Fruit fly (Drosophila melanogaster) whole organism, embryonic: ENCODE data around the gene mRpL30.

Experiments
- Ada2b ChIP-seq: fragments of 200-800 bp; sonication (Bioruptor generic); IDR thresholded peaks from 2 replicates; pipeline ENCODE4 v1.3.6; 2022; ENCODE audit warnings: missing biosample characterization, missing genetic modification characterization
- Awh ChIP-seq: fragments of 200-800 bp; sonication (Bioruptor generic); IDR thresholded peaks from 2 replicates; pipeline ENCODE4, ENCODE4 v1.3.6; 2022; ENCODE audit warnings: missing biosample characterization, missing genetic modification characterization
- C15 ChIP-seq: fragments of 200-800 bp; sonication (Bioruptor generic); IDR thresholded peaks from 3 replicates; pipeline ENCODE4 v1.3.6; 2022; ENCODE audit warnings: missing biosample characterization, missing genetic modification characterization
- CG12942 ChIP-seq: fragments of 200-800 bp; sonication (Bioruptor generic); optimal IDR thresholded peaks from 3 replicates; lab custom pipeline; 2016; ENCODE audit warnings: missing biosample characterization, missing genetic modification characterization
- CG13287 ChIP-seq: fragments of 200-800 bp; sonication (Bioruptor generic); IDR thresholded peaks from 2 replicates; pipeline ENCODE4 v1.3.6; 2022; ENCODE audit warnings: missing biosample characterization, missing genetic modification characterization; ENCODE audit not compliant: partially characterized antibody
- CG13894 ChIP-seq: fragments of 200-800 bp; sonication (Bioruptor generic); optimal IDR thresholded peaks from 3 replicates; lab custom pipeline; 2018; ENCODE audit warnings: missing biosample characterization, mild to moderate bottlenecking, missing genetic modification characterization, moderate library complexity
- CG15011 ChIP-seq: fragments of 200-800 bp; sonication (Bioruptor generic); optimal IDR thresholded peaks from 3 replicates; lab custom pipeline; 2018; ENCODE audit warnings: missing biosample characterization, mild to moderate bottlenecking, missing genetic modification characterization
- CG15073 ChIP-seq: fragments of 200-800 bp; sonication (Bioruptor generic); optimal IDR thresholded peaks from 2 replicates; lab custom pipeline; 2016; ENCODE audit warnings: missing biosample characterization, missing genetic modification characterization
- CG1647 ChIP-seq: fragments of 200-800 bp; sonication (Bioruptor generic); optimal IDR thresholded peaks from 3 replicates; lab custom pipeline; 2016; ENCODE audit warnings: missing biosample characterization, missing genetic modification characterization
- CG17829 ChIP-seq: fragments of 200-800 bp; optimal IDR thresholded peaks from 2 replicates; lab custom pipeline; 2019; ENCODE audit warnings: missing biosample characterization, mild to moderate bottlenecking, missing genetic modification characterization, moderate library complexity
- CG3281 ChIP-seq: fragments of 200-800 bp; sonication (Bioruptor generic); optimal IDR thresholded peaks from 3 replicates; lab custom pipeline; 2017; ENCODE audit warnings: missing biosample characterization, mild to moderate bottlenecking, missing genetic modification characterization
- CG6683 ChIP-seq: fragments of 200-800 bp; sonication (Bioruptor generic); optimal IDR thresholded peaks from 2 replicates; lab custom pipeline; 2017; ENCODE audit warnings: missing biosample characterization, mild to moderate bottlenecking, missing genetic modification characterization, missing genetic modification reagents
- CG7556 ChIP-seq: fragments of 200-800 bp; sonication (Bioruptor generic); optimal IDR thresholded peaks from 2 replicates; lab custom pipeline; 2017; ENCODE audit warnings: missing biosample characterization, mild to moderate bottlenecking, missing genetic modification characterization
- CG9437 ChIP-seq: fragments of 200-800 bp; sonication (Bioruptor generic); optimal IDR thresholded peaks from 2 replicates; lab custom pipeline; 2018; ENCODE audit warnings: missing biosample characterization, mild to moderate bottlenecking, missing genetic modification characterization
- D ChIP-seq, 2 experiments: fragments of 200-800 bp in 1 of 2; fragments of >200 bp in 1 of 2; sonication (Bioruptor generic) in 1 of 2; optimal IDR thresholded peaks; 2 replicates in 1 of 2; 3 replicates in 1 of 2; lab custom pipeline; 2017; ENCODE audit warnings: mild to moderate bottlenecking in 1 of 2, missing biosample characterization in 1 of 2, missing genetic modification characterization in 1 of 2, missing genetic modification reagents in 1 of 2
- Dek ChIP-seq: fragments of 200-800 bp; sonication (Bioruptor generic); optimal IDR thresholded peaks from 3 replicates; lab custom pipeline; 2019; ENCODE audit warnings: missing biosample characterization, mild to moderate bottlenecking, missing genetic modification characterization, moderate library complexity
- Fer3 ChIP-seq: fragments of 200-800 bp; sonication (Bioruptor generic); optimal IDR thresholded peaks from 2 replicates; lab custom pipeline; 2018; ENCODE audit warnings: missing biosample characterization, mild to moderate bottlenecking, missing genetic modification characterization, moderate library complexity
- HHEX ChIP-seq: fragments of 200-800 bp; sonication (Bioruptor generic); optimal IDR thresholded peaks from 3 replicates; lab custom pipeline; 2017; ENCODE audit warnings: missing biosample characterization, mild to moderate bottlenecking, missing genetic modification characterization, missing genetic modification reagents
- HLH3B ChIP-seq: fragments of 200-800 bp; sonication (Bioruptor generic); IDR thresholded peaks from 2 replicates; pipeline ENCODE4 v1.3.6; 2022; ENCODE audit warnings: missing biosample characterization, missing genetic modification characterization
- HLH4C ChIP-seq: fragments of 200-800 bp; sonication (Bioruptor generic); IDR thresholded peaks from 3 replicates; pipeline ENCODE4 v1.3.6; 2022; ENCODE audit warnings: missing biosample characterization, missing genetic modification characterization; ENCODE audit not compliant: partially characterized antibody
- Max ChIP-seq: fragments of 200-800 bp; sonication (Bioruptor generic); optimal IDR thresholded peaks from 2 replicates; lab custom pipeline; 2016; ENCODE audit warnings: missing biosample characterization, mild to moderate bottlenecking, missing genetic modification characterization
- Nf-YB ChIP-seq: fragments of 200-800 bp; sonication (Bioruptor generic); optimal IDR thresholded peaks from 3 replicates; lab custom pipeline; 2019; ENCODE audit warnings: missing biosample characterization, mild to moderate bottlenecking, missing genetic modification characterization, moderate library complexity
- NfI ChIP-seq: fragments of 200-800 bp; sonication (Bioruptor generic); optimal IDR thresholded peaks from 3 replicates; lab custom pipeline; 2018; ENCODE audit warnings: missing biosample characterization, mild to moderate bottlenecking, missing genetic modification characterization, moderate library complexity
- Optix ChIP-seq: fragments of 200-800 bp; sonication (Bioruptor generic); IDR thresholded peaks from 3 replicates; pipeline ENCODE4 v1.3.6; 2022; ENCODE audit warnings: missing biosample characterization, missing genetic modification characterization
- Pdp1 ChIP-seq, 2 experiments: fragments of 200-800 bp; sonication (Bioruptor generic); optimal IDR thresholded peaks; 3 replicates each; lab custom pipeline; 2016; ENCODE audit warnings: missing biosample characterization in 2 of 2, missing genetic modification characterization in 2 of 2, mild to moderate bottlenecking in 1 of 2, moderate library complexity in 1 of 2
- Rfx ChIP-seq: fragments of 200-800 bp; sonication (Bioruptor generic); IDR thresholded peaks from 2 replicates; pipeline ENCODE4 v1.3.6; 2022; ENCODE audit warnings: missing biosample characterization, missing genetic modification characterization
- Side ChIP-seq: fragments of 200-800 bp; sonication (Bioruptor generic); optimal IDR thresholded peaks from 2 replicates; lab custom pipeline; 2016; ENCODE audit warnings: missing biosample characterization, missing genetic modification characterization
- Sin3A ChIP-seq: fragments of >200 bp; optimal IDR thresholded peaks from 2 replicates; lab custom pipeline; 2018
- Six4 ChIP-seq: fragments of 200-800 bp; sonication (Bioruptor generic); optimal IDR thresholded peaks from 2 replicates; lab custom pipeline; 2016; ENCODE audit warnings: missing biosample characterization, missing genetic modification characterization
- Tbp ChIP-seq: fragments of >200 bp; optimal IDR thresholded peaks from 2 replicates; lab custom pipeline; 2018; ENCODE audit warnings: missing biosample characterization, missing genetic modification characterization
- ac ChIP-seq: fragments of 200-800 bp; sonication (Bioruptor generic); optimal IDR thresholded peaks from 3 replicates; lab custom pipeline; 2017; ENCODE audit warnings: missing biosample characterization, mild to moderate bottlenecking, missing genetic modification characterization
- bab2 ChIP-seq: fragments of 200-800 bp; sonication (Bioruptor generic); optimal IDR thresholded peaks from 2 replicates; lab custom pipeline; 2016; ENCODE audit warnings: missing biosample characterization, missing genetic modification characterization
- bcd ChIP-seq: fragments of 200-800 bp; sonication (Bioruptor generic); optimal IDR thresholded peaks from 2 replicates; lab custom pipeline; 2017; ENCODE audit warnings: missing biosample characterization, mild to moderate bottlenecking, missing genetic modification characterization
- caup ChIP-seq: fragments of 200-800 bp; sonication (Bioruptor generic); optimal IDR thresholded peaks from 3 replicates; lab custom pipeline; 2017; ENCODE audit warnings: missing biosample characterization, mild to moderate bottlenecking, missing genetic modification characterization, moderate library complexity; ENCODE audit not compliant: severe bottlenecking
- chm ChIP-seq: fragments of 200-800 bp; sonication (Bioruptor generic); IDR thresholded peaks from 2 replicates; pipeline ENCODE4 v1.3.6; 2022; ENCODE audit warnings: missing biosample characterization, missing genetic modification characterization
- cwo ChIP-seq: fragments of 200-800 bp; sonication (Bioruptor generic); optimal IDR thresholded peaks from 3 replicates; lab custom pipeline; 2017; ENCODE audit warnings: missing biosample characterization, missing genetic modification characterization, mild to moderate bottlenecking, moderate library complexity, missing genetic modification reagents
- dysf ChIP-seq: fragments of 200-800 bp; sonication (Bioruptor generic); IDR thresholded peaks from 3 replicates; pipeline ENCODE4 v1.3.6; 2022; ENCODE audit warnings: missing biosample characterization, missing genetic modification characterization
- gem ChIP-seq: fragments of 200-800 bp; sonication (Bioruptor generic); optimal IDR thresholded peaks from 2 replicates; lab custom pipeline; 2019; ENCODE audit warnings: missing biosample characterization, mild to moderate bottlenecking, missing genetic modification characterization, moderate library complexity
- gro ChIP-seq: fragments of 200-800 bp; sonication (Bioruptor generic); optimal IDR thresholded peaks from 2 replicates; lab custom pipeline; 2016; ENCODE audit warnings: missing biosample characterization, missing genetic modification characterization
- ind ChIP-seq: fragments of 200-800 bp; sonication (Bioruptor generic); optimal IDR thresholded peaks from 3 replicates; lab custom pipeline; 2016; ENCODE audit warnings: missing biosample characterization, missing genetic modification characterization
- p53 ChIP-seq: fragments of 200-800 bp; sonication (Bioruptor generic); optimal IDR thresholded peaks from 2 replicates; lab custom pipeline; 2016; ENCODE audit warnings: missing biosample characterization, missing genetic modification characterization
- pho ChIP-seq: fragments of 200-800 bp; sonication (Bioruptor generic); optimal IDR thresholded peaks from 2 replicates; lab custom pipeline; 2016; ENCODE audit warnings: missing biosample characterization, missing genetic modification characterization
- schlank ChIP-seq: fragments of 200-800 bp; sonication (Bioruptor generic); optimal IDR thresholded peaks from 2 replicates; lab custom pipeline; 2018; ENCODE audit warnings: missing biosample characterization, mild to moderate bottlenecking, missing genetic modification characterization
- sisA ChIP-seq: fragments of 200-800 bp; sonication (Bioruptor generic); IDR thresholded peaks from 2 replicates; pipeline ENCODE4 v1.3.6; 2022; ENCODE audit warnings: missing biosample characterization, missing genetic modification characterization
- so ChIP-seq: fragments of 200-800 bp; sonication (Bioruptor generic); IDR thresholded peaks from 3 replicates; pipeline ENCODE4 v1.3.6; 2022; ENCODE audit warnings: missing biosample characterization, missing genetic modification characterization
- sqz ChIP-seq: fragments of 200-800 bp; sonication (Bioruptor generic); optimal IDR thresholded peaks from 3 replicates; lab custom pipeline; 2018; ENCODE audit warnings: missing biosample characterization, mild to moderate bottlenecking, missing genetic modification characterization
- tna ChIP-seq: fragments of 200-800 bp; sonication (Bioruptor generic); IDR thresholded peaks from 2 replicates; pipeline ENCODE4 v1.3.6; 2022; ENCODE audit warnings: missing biosample characterization, missing genetic modification characterization; ENCODE audit not compliant: partially characterized antibody
- toy ChIP-seq: fragments of 200-800 bp; sonication (Bioruptor generic); IDR thresholded peaks from 2 replicates; pipeline ENCODE4 v1.3.6; 2022; ENCODE audit warnings: missing biosample characterization, missing genetic modification characterization
- trem ChIP-seq: fragments of 200-800 bp; optimal IDR thresholded peaks from 3 replicates; lab custom pipeline; 2019; ENCODE audit warnings: missing biosample characterization, mild to moderate bottlenecking, missing genetic modification characterization, moderate library complexity
- twi ChIP-seq: fragments of 200-800 bp; optimal IDR thresholded peaks from 2 replicates; lab custom pipeline; 2019; ENCODE audit warnings: missing biosample characterization, mild to moderate bottlenecking, missing genetic modification characterization, moderate library complexity
- vfl ChIP-seq: fragments of 200-800 bp; sonication (Bioruptor generic); optimal IDR thresholded peaks from 2 replicates; lab custom pipeline; 2016; ENCODE audit warnings: missing biosample characterization, missing genetic modification characterization

The mRpL30 gene

dm6 chrX:4610481-4610880 is 37.2 kb upstream of the mRpL30 start (continued):
- no peak for TF ChIP-seq C15 (GFP tag; lab: Robert Waterston, UW)
- no peak for TF ChIP-seq CG7556
- TF ChIP-seq gem (tag; lab: Kevin White, UChicago) = peak; percentile 13
- no peak for TF ChIP-seq Sin3A
- no peak for TF ChIP-seq sisA (GFP tag; lab: Robert Waterston, UW)
- peak; percentile 39 for TF ChIP-seq CG13894 (tag; lab: Kevin White, UChicago)
- TF ChIP-seq HHEX = peak; percentile 43
- no peak for TF ChIP-seq Six4
- TF ChIP-seq Nf-YB (GFP tag; lab: Kevin White, UChicago) = no peak
- peak; percentile 63 for TF ChIP-seq caup
- TF ChIP-seq Ada2b (GFP tag; lab: Robert Waterston, UW) = no peak
- TF ChIP-seq CG1647 (GFP tag; lab: Kevin White, UChicago) = peak; percentile 28
- TF ChIP-seq p53 (GFP tag; lab: Kevin White, UChicago) = no peak
- peak; percentile 19 for TF ChIP-seq cwo
- no peak for TF ChIP-seq Pdp1 (GFP tag; optimal IDR thresholded peaks at IDR 0.05; lab: Kevin White, UChicago)
- TF ChIP-seq CG12942 = no peak
- TF ChIP-seq schlank = peak; percentile 83
- TF ChIP-seq CG9437 (GFP tag; lab: Kevin White, UChicago) = no peak
- TF ChIP-seq Rfx (GFP tag; lab: Robert Waterston, UW) = no peak; the same call in 1 of the 2 replicates
- TF ChIP-seq bab2 (GFP tag; lab: Kevin White, UChicago) = peak; percentile 28
- peak; percentile 24 for TF ChIP-seq Dek (tag; lab: Kevin White, UChicago)
- TF ChIP-seq ac = no peak
- TF ChIP-seq Side = no peak
- peak; percentile 62 for TF ChIP-seq CG3281 (GFP tag; lab: Kevin White, UChicago)
- TF ChIP-seq Fer3 = peak; percentile 48
- no peak for TF ChIP-seq Tbp
- TF ChIP-seq chm (GFP tag; lab: Robert Waterston, UW) = no peak
- TF ChIP-seq HLH4C = no peak
- no peak for TF ChIP-seq vfl
- TF ChIP-seq Max = no peak
- TF ChIP-seq ind = no peak
- no peak for TF ChIP-seq CG15011 (GFP tag; lab: Kevin White, UChicago)
- no peak for TF ChIP-seq twi
- TF ChIP-seq gro (GFP tag; lab: Kevin White, UChicago) = peak; percentile 48
- no peak for TF ChIP-seq HLH3B (GFP tag; lab: Robert Waterston, UW)
- TF ChIP-seq trem (tag; lab: Kevin White, UChicago) = no peak
- no peak for TF ChIP-seq NfI (GFP tag; lab: Kevin White, UChicago)
- TF ChIP-seq tna (GFP tag; lab: Robert Waterston, UW) = no peak
- TF ChIP-seq pho = peak; percentile 46
- no peak for TF ChIP-seq toy (GFP tag; lab: Robert Waterston, UW)
- peak; percentile 5 for TF ChIP-seq CG6683 (GFP tag; lab: Kevin White, UChicago)
- no peak for TF ChIP-seq CG17829 (tag; lab: Kevin White, UChicago)
- no peak for TF ChIP-seq D (optimal IDR thresholded peaks at IDR 0.05; lab: Kevin White, UChicago)
- TF ChIP-seq D (GFP tag; optimal IDR thresholded peaks at IDR 0.05; lab: Kevin White, UChicago) = no peak
- TF ChIP-seq sqz = no peak
- no peak for TF ChIP-seq CG15073 (GFP tag; lab: Kevin White, UChicago)
- TF ChIP-seq bcd (GFP tag; lab: Kevin White, UChicago) = peak; percentile 27
- peak; percentile 22; the same call in 1 of the 3 replicates for TF ChIP-seq so (GFP tag; lab: Robert Waterston, UW)
- no peak; the same call in 1 of the 2 replicates for TF ChIP-seq Awh (GFP tag; lab: Robert Waterston, UW)
- TF ChIP-seq CG13287 (GFP tag; lab: Robert Waterston, UW) = no peak
- TF ChIP-seq dysf (GFP tag; lab: Robert Waterston, UW) = no peak
- TF ChIP-seq Optix = no peak
